Worm (Caenorhabditis elegans): ENCODE data around the gene T26A5.8.

The T26A5.8 gene

ce11 chrIII:6452683-6453082 is 10.0 kb downstream of the T26A5.8 start:
- no peak for TF ChIP-seq nhr-12 (tag; optimal IDR thresholded peaks at IDR 0.05)
- TF ChIP-seq C34F6.9 (tag; optimal IDR thresholded peaks at IDR 0.05) = peak; percentile 38
- peak in 1 of 2 experiments; percentile 15 for TF ChIP-seq lsy-2 (tag; optimal IDR thresholded peaks at IDR 0.05)
- no peak for TF ChIP-seq nhr-237 (tag; optimal IDR thresholded peaks at IDR 0.05)
- TF ChIP-seq unc-55 (GFP tag; optimal IDR thresholded peaks at IDR 0.05) = peak; percentile 40
- peak; percentile 25 for TF ChIP-seq nhr-129 (tag; optimal IDR thresholded peaks at IDR 0.05)
- no peak for TF ChIP-seq dmd-4 (tag; optimal IDR thresholded peaks at IDR 0.05)

DNA sequence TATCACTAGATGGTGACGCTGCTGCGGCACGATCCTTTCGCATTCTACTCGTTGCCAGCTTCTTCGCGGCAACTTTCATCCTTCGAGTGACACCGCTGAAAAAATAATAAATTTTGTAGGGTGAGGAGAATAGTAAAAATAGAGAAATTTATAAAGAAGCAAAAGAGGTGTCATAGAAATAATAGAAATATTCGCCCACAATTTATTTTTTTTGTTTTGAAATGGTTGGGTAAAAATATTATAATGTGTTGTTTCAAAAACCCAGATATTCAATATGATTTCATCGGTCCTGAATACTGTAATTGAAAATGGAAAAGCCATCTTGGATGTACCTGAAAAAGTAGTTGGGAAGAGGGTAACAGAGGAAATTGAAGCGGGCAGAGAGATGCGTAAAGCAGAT is 10.4 kb downstream of the T26A5.8 start, which contains the start of gene set-1:
set-1 (minus strand) TSS at position 101 of the 400 bp plus-strand sequence.
- TF ChIP-seq nhr-25 (tag; optimal IDR thresholded peaks at IDR 0.05) (no peak), lin-39 (tag; optimal IDR thresholded peaks at IDR 0.05) (no peak), snpc-4 (tag; optimal IDR thresholded peaks at IDR 0.05) (no peak), nhr-23 (tag; optimal IDR thresholded peaks at IDR 0.05) (no peak), gmeb-1 (tag; optimal IDR thresholded peaks at IDR 0.05) (no peak), elt-3 (tag; optimal IDR thresholded peaks at IDR 0.05) (no peak), unc-62 (GFP tag; optimal IDR thresholded peaks at IDR 0.05) (no peak), Y55F3AM.14 (GFP tag; optimal IDR thresholded peaks at IDR 0.05) (no peak), dmd-4 (tag; optimal IDR thresholded peaks at IDR 0.05) (no peak), blmp-1 (tag; optimal IDR thresholded peaks at IDR 0.05; ENCODE audit: insufficient read depth) (no peak), nhr-237 (tag; optimal IDR thresholded peaks at IDR 0.05) (no peak), aly-2 (tag; optimal IDR thresholded peaks at IDR 0.05) (no peak), R02D3.7 (tag; optimal IDR thresholded peaks at IDR 0.05) (no peak), fos-1 (tag; optimal IDR thresholded peaks at IDR 0.05) (no peak), ceh-16 (tag; optimal IDR thresholded peaks at IDR 0.05) (no peak), ztf-1 (GFP tag; conservative IDR thresholded peaks at IDR 0.05) (no peak)

- TF ChIP-seq ztf-1 (GFP tag; conservative IDR thresholded peaks at IDR 0.05) (no peak), ceh-16 (tag; optimal IDR thresholded peaks at IDR 0.05) (no peak), nhr-77 (tag; optimal IDR thresholded peaks at IDR 0.05) (no peak), nhr-129 (tag; optimal IDR thresholded peaks at IDR 0.05) (no peak), sem-4 (tag; optimal IDR thresholded peaks at IDR 0.05) (no peak), crh-2 (tag; optimal IDR thresholded peaks at IDR 0.05) (no peak), nhr-25 (tag; optimal IDR thresholded peaks at IDR 0.05) (no peak), nhr-6 (tag; optimal IDR thresholded peaks at IDR 0.05) (no peak), lin-13 (GFP tag; optimal IDR thresholded peaks at IDR 0.05) (no peak), nhr-23 (tag; optimal IDR thresholded peaks at IDR 0.05) (no peak), ceh-82 (tag; optimal IDR thresholded peaks at IDR 0.05) (no peak)
Observed at ce11 chrIII:6450596-6450995, 12.1 kb downstream of the T26A5.8 start, which contains the start of gene T26A5.6. Gene T26A5.6 (minus strand): TSS chrIII:6450696.

ce11 chrIII:6449854-6450253 is 12.8 kb downstream of the T26A5.8 start:
- TF ChIP-seq nhr-12 (tag; optimal IDR thresholded peaks at IDR 0.05) (no peak), ztf-1 (GFP tag; conservative IDR thresholded peaks at IDR 0.05) (no peak), skn-1 (tag; optimal IDR thresholded peaks at IDR 0.05) (no peak), peb-1 (tag; optimal IDR thresholded peaks at IDR 0.05) (no peak), alr-1 (tag; optimal IDR thresholded peaks at IDR 0.05) (no peak), lin-13 (GFP tag; optimal IDR thresholded peaks at IDR 0.05) (no peak), unc-39 (tag; optimal IDR thresholded peaks at IDR 0.05) (no peak), ztf-11 (tag; optimal IDR thresholded peaks at IDR 0.05) (no peak), nhr-6 (tag; optimal IDR thresholded peaks at IDR 0.05) (no peak), ZK546.5 (tag; optimal IDR thresholded peaks at IDR 0.05) (no peak), nhr-23 (tag; optimal IDR thresholded peaks at IDR 0.05) (no peak), ztf-4 (tag; optimal IDR thresholded peaks at IDR 0.05) (no peak), sem-4 (tag; optimal IDR thresholded peaks at IDR 0.05) (no peak), snpc-4 (tag; optimal IDR thresholded peaks at IDR 0.05) (no peak)

DNA sequence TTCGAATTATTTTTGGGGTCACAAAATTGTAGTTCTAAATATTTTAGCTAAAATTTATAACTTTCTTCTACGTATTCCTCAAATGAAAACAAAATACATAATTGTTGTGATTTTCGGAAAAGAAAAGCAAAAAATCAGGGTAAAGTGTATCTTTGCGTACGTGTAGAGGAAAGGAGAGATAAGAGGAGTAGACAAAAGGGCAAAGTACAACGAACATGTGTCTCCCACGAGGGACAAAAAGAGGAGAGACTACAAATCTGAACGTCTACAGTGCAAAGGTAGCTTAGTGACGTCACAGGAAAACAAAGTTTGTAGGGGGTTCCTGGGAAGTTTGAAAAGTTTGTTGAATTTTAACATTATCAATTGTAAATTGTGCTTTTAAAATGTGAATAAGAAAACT is 15.1 kb downstream of the T26A5.8 start:
- TF ChIP-seq zag-1 (tag; optimal IDR thresholded peaks at IDR 0.05) (no peak), nhr-10 (tag; optimal IDR thresholded peaks at IDR 0.05) (no peak), ceh-82 (tag; optimal IDR thresholded peaks at IDR 0.05) (no peak), skn-1 (tag; optimal IDR thresholded peaks at IDR 0.05) (no peak), alr-1 (tag; optimal IDR thresholded peaks at IDR 0.05) (no peak), mdl-1 (tag; optimal IDR thresholded peaks at IDR 0.05) (peak; percentile 49 to 65), gmeb-1 (tag; optimal IDR thresholded peaks at IDR 0.05) (peak; percentile 41), nhr-77 (tag; optimal IDR thresholded peaks at IDR 0.05) (no peak), unc-55 (GFP tag; optimal IDR thresholded peaks at IDR 0.05) (no peak), mab-5 (tag; optimal IDR thresholded peaks at IDR 0.05) (no peak), nhr-6 (tag; optimal IDR thresholded peaks at IDR 0.05) (no peak), sma-9 (GFP tag; optimal IDR thresholded peaks at IDR 0.05) (peak; percentile 76), sma-9 (tag; optimal IDR thresholded peaks at IDR 0.05) (no peak), unc-62 (GFP tag; optimal IDR thresholded peaks at IDR 0.05) (peak; percentile 3), nhr-21 (tag; optimal IDR thresholded peaks at IDR 0.05) (peak; percentile 76), aly-2 (tag; optimal IDR thresholded peaks at IDR 0.05) (no peak), nhr-129 (tag; optimal IDR thresholded peaks at IDR 0.05) (peak; percentile 71), ZK546.5 (tag; optimal IDR thresholded peaks at IDR 0.05) (no peak), fos-1 (tag; optimal IDR thresholded peaks at IDR 0.05) (peak; percentile 71), snpc-4 (tag; optimal IDR thresholded peaks at IDR 0.05) (no peak), sma-3 (GFP tag; optimal IDR thresholded peaks at IDR 0.05) (peak; percentile 75), nhr-11 (tag; optimal IDR thresholded peaks at IDR 0.05) (no peak), R02D3.7 (tag; optimal IDR thresholded peaks at IDR 0.05) (no peak), elt-1 (tag; optimal IDR thresholded peaks at IDR 0.05) (no peak), F13H6.1 (tag; optimal IDR thresholded peaks at IDR 0.05) (peak; percentile 55), lsy-2 (tag; optimal IDR thresholded peaks at IDR 0.05) (peak in 1 of 2 experiments; percentile 67)
